Worm (Caenorhabditis elegans): ENCODE measurements around the gene clec-125.

clec-125 gene

ce11 chrII:3502520-3503323 is 13.1 kb upstream of the clec-125 start, which contains the start of the genes col-71 and Y49F6B.2:
TSS of gene col-71 (minus strand) at chrII:3502570.
TSS of gene Y49F6B.2 (plus strand) at chrII:3502968.
- TF ChIP-seq pha-4 (tag; optimal IDR thresholded peaks at IDR 0.05), result peak; percentile 46
- TF ChIP-seq unc-39 (tag; optimal IDR thresholded peaks at IDR 0.05), result no peak
- peak; percentile 53 for TF ChIP-seq mls-2 (tag; optimal IDR thresholded peaks at IDR 0.05)
- TF ChIP-seq mep-1 (tag; optimal IDR thresholded peaks at IDR 0.05), result peak; percentile 58
- TF ChIP-seq ces-1 (GFP tag; optimal IDR thresholded peaks at IDR 0.05), result peak; percentile 99
- TF ChIP-seq ceh-43 (GFP tag; optimal IDR thresholded peaks at IDR 0.05), result peak; percentile 5
- TF ChIP-seq nhr-2 (tag; optimal IDR thresholded peaks at IDR 0.05), result no peak
- TF ChIP-seq ztf-11 (tag; optimal IDR thresholded peaks at IDR 0.05), result no peak
- TF ChIP-seq unc-120 (tag; optimal IDR thresholded peaks at IDR 0.05; ENCODE audit: poor library complexity, severe bottlenecking), result peak; percentile 25
- TF ChIP-seq tbx-8 (GFP tag; optimal IDR thresholded peaks at IDR 0.05), result peak; percentile 21
- TF ChIP-seq flh-1 (GFP tag; optimal IDR thresholded peaks at IDR 0.05), result no peak
- TF ChIP-seq ceh-83 (GFP tag; optimal IDR thresholded peaks at IDR 0.05), result no peak
- peak; percentile 9 for TF ChIP-seq bed-3 (GFP tag; optimal IDR thresholded peaks at IDR 0.05)
- TF ChIP-seq lsy-2 (tag; optimal IDR thresholded peaks at IDR 0.05), result peak; percentile 51
- TF ChIP-seq mab-5 (tag; optimal IDR thresholded peaks at IDR 0.05), result peak; percentile 65
- peak; percentile 68 for TF ChIP-seq sptf-1 (tag; optimal IDR thresholded peaks at IDR 0.05)
- peak; percentile 46 for TF ChIP-seq nhr-237 (tag; optimal IDR thresholded peaks at IDR 0.05)
- peak; percentile 5 for TF ChIP-seq ceh-39 (tag; optimal IDR thresholded peaks at IDR 0.05)
- no peak for TF ChIP-seq nhr-76 (tag; optimal IDR thresholded peaks at IDR 0.05)
- TF ChIP-seq cnd-1 (tag; optimal IDR thresholded peaks at IDR 0.05), result peak; percentile 48
- peak; percentile 73 for TF ChIP-seq lin-13 (tag; optimal IDR thresholded peaks at IDR 0.05)

- TF ChIP-seq lin-13 (tag; optimal IDR thresholded peaks at IDR 0.05), result no peak
- no peak for TF ChIP-seq elt-3 (tag; optimal IDR thresholded peaks at IDR 0.05)
- no peak for TF ChIP-seq sem-2 (GFP tag; optimal IDR thresholded peaks at IDR 0.05)
- no peak for TF ChIP-seq mls-2 (tag; optimal IDR thresholded peaks at IDR 0.05)
- TF ChIP-seq nhr-12 (tag; optimal IDR thresholded peaks at IDR 0.05), result no peak
- no peak for TF ChIP-seq lsy-2 (tag; optimal IDR thresholded peaks at IDR 0.05)
- TF ChIP-seq tbx-8 (GFP tag; optimal IDR thresholded peaks at IDR 0.05), result no peak
- TF ChIP-seq mab-5 (tag; optimal IDR thresholded peaks at IDR 0.05), result no peak
- TF ChIP-seq unc-39 (tag; optimal IDR thresholded peaks at IDR 0.05), result no peak
- no peak for TF ChIP-seq ceh-83 (GFP tag; optimal IDR thresholded peaks at IDR 0.05)
- no peak for TF ChIP-seq ceh-39 (tag; optimal IDR thresholded peaks at IDR 0.05)
- TF ChIP-seq sptf-1 (tag; optimal IDR thresholded peaks at IDR 0.05), result no peak
- TF ChIP-seq ham-2 (GFP tag; optimal IDR thresholded peaks at IDR 0.05), result no peak
These were observed 11.1 kb upstream of the clec-125 start, which contains the start of gene cyh-1 for ce11 chrII:3504717-3505116. TSS of gene cyh-1 (plus strand) at chrII:3505017.

ce11 chrII:3512240-3512639 is 3.6 kb upstream of the clec-125 start, which contains the start of gene Y49F6B.19:
TSS of gene Y49F6B.19 (minus strand) at chrII:3512340.
- TF ChIP-seq flh-1 (GFP tag; optimal IDR thresholded peaks at IDR 0.05) (no peak), unc-62 (GFP tag; optimal IDR thresholded peaks at IDR 0.05) (no peak), sem-2 (GFP tag; optimal IDR thresholded peaks at IDR 0.05) (no peak), lin-32 (GFP tag; optimal IDR thresholded peaks at IDR 0.05) (no peak), pha-4 (tag; optimal IDR thresholded peaks at IDR 0.05) (no peak), snpc-4 (tag; optimal IDR thresholded peaks at IDR 0.05) (no peak), nhr-237 (tag; optimal IDR thresholded peaks at IDR 0.05) (no peak), unc-120 (tag; optimal IDR thresholded peaks at IDR 0.05; ENCODE audit: poor library complexity, severe bottlenecking) (no peak), M03D4.4 (tag; optimal IDR thresholded peaks at IDR 0.05) (no peak), elt-3 (tag; optimal IDR thresholded peaks at IDR 0.05) (no peak)

ce11 chrII:3514631-3515030 is 1.2 kb upstream of the clec-125 start, which contains the start of gene srz-5:
TSS of gene srz-5 (minus strand) at chrII:3514731.
- no peak for TF ChIP-seq lin-32 (GFP tag; optimal IDR thresholded peaks at IDR 0.05)
- TF ChIP-seq nhr-28 (tag; optimal IDR thresholded peaks at IDR 0.05), result no peak
- no peak for TF ChIP-seq elt-3 (tag; optimal IDR thresholded peaks at IDR 0.05)
- TF ChIP-seq cnd-1 (tag; optimal IDR thresholded peaks at IDR 0.05), result no peak
- no peak for TF ChIP-seq blmp-1 (tag; optimal IDR thresholded peaks at IDR 0.05)
- TF ChIP-seq lin-13 (tag; optimal IDR thresholded peaks at IDR 0.05), result no peak
- TF ChIP-seq drap-1 (GFP tag; optimal IDR thresholded peaks at IDR 0.05), result no peak
- no peak for TF ChIP-seq M03D4.4 (tag; optimal IDR thresholded peaks at IDR 0.05)
- no peak for TF ChIP-seq mep-1 (tag; optimal IDR thresholded peaks at IDR 0.05)
- no peak for TF ChIP-seq nhr-237 (tag; optimal IDR thresholded peaks at IDR 0.05)

Measured in whole organism, mixed stage, embryonic.